Worm (Caenorhabditis elegans): ENCODE data around the gene lin-52.

- TF ChIP-seq ztf-11 (tag; optimal IDR thresholded peaks at IDR 0.05) (no peak), lin-32 (GFP tag; optimal IDR thresholded peaks at IDR 0.05) (no peak), pha-4 (tag; optimal IDR thresholded peaks at IDR 0.05) (no peak), snpc-4 (tag; optimal IDR thresholded peaks at IDR 0.05) (no peak), sptf-1 (tag; optimal IDR thresholded peaks at IDR 0.05) (no peak), flh-1 (GFP tag; optimal IDR thresholded peaks at IDR 0.05) (no peak), nhr-28 (tag; optimal IDR thresholded peaks at IDR 0.05) (no peak), bed-3 (GFP tag; optimal IDR thresholded peaks at IDR 0.05) (no peak), blmp-1 (tag; optimal IDR thresholded peaks at IDR 0.05) (no peak), mep-1 (tag; optimal IDR thresholded peaks at IDR 0.05) (no peak), unc-62 (GFP tag; optimal IDR thresholded peaks at IDR 0.05) (no peak), ceh-83 (GFP tag; optimal IDR thresholded peaks at IDR 0.05) (no peak), nhr-237 (tag; optimal IDR thresholded peaks at IDR 0.05) (no peak)
Observed at ce11 chrIII:9843715-9844114, 19.2 kb upstream of the lin-52 start, which contains the start of gene K11H3.5.

All from whole organism, mixed stage, embryonic.